Fruit fly (Drosophila melanogaster) whole organism, embryonic: ENCODE measurements around the gene CG3630.

Experiments used
- BEAF-32 ChIP-seq: fragments of 200-800 bp; sonication (Bioruptor generic); optimal IDR thresholded peaks from 3 replicates; lab custom pipeline; 2017; ENCODE audit warnings: missing biosample characterization, missing genetic modification characterization, mild to moderate bottlenecking, moderate library complexity, missing genetic modification reagents
- Blimp-1 ChIP-seq: fragments of 200-800 bp; sonication (Bioruptor generic); optimal IDR thresholded peaks from 3 replicates; lab custom pipeline; 2018; ENCODE audit warnings: missing biosample characterization, missing genetic modification characterization, mild to moderate bottlenecking, moderate library complexity, missing genetic modification reagents
- CG10366 ChIP-seq: fragments of 200-800 bp; sonication (Bioruptor generic); IDR thresholded peaks from 2 replicates; pipeline ENCODE4 v1.3.6; 2022; ENCODE audit warnings: missing biosample characterization, missing genetic modification characterization
- CG11504 ChIP-seq: fragments of 200-800 bp; sonication (Bioruptor generic); optimal IDR thresholded peaks from 3 replicates; lab custom pipeline; 2019; ENCODE audit warnings: missing biosample characterization, mild to moderate bottlenecking, missing genetic modification characterization, moderate library complexity
- CG13775 ChIP-seq: fragments of 200-800 bp; sonication (Bioruptor generic); optimal IDR thresholded peaks from 3 replicates; lab custom pipeline; 2017; ENCODE audit warnings: missing biosample characterization, mild to moderate bottlenecking, missing genetic modification characterization
- CG14014 ChIP-seq: fragments of 200-800 bp; sonication (Bioruptor generic); IDR thresholded peaks from 2 replicates; pipeline ENCODE4 v1.3.6; 2022; ENCODE audit warnings: missing biosample characterization, missing genetic modification characterization
- CG14050 ChIP-seq: fragments of 200-800 bp; sonication (Bioruptor generic); IDR thresholded peaks from 3 replicates; pipeline ENCODE4 v1.3.6; 2022; ENCODE audit warnings: missing biosample characterization, missing genetic modification characterization
- CG14710 ChIP-seq: fragments of 200-800 bp; sonication (Bioruptor generic); optimal IDR thresholded peaks from 3 replicates; lab custom pipeline; 2019; ENCODE audit warnings: missing biosample characterization, mild to moderate bottlenecking, missing genetic modification characterization, moderate library complexity
- CG14965 ChIP-seq: fragments of 200-800 bp; sonication (Bioruptor generic); optimal IDR thresholded peaks from 2 replicates; lab custom pipeline; 2016; ENCODE audit warnings: missing biosample characterization, missing genetic modification characterization, borderline replicate concordance
- CG15514 ChIP-seq: fragments of 200-800 bp; sonication (Bioruptor generic); optimal IDR thresholded peaks from 3 replicates; lab custom pipeline; 2017; ENCODE audit warnings: missing biosample characterization, missing genetic modification characterization, mild to moderate bottlenecking, moderate library complexity, missing genetic modification reagents
- CG1647 ChIP-seq: fragments of 200-800 bp; sonication (Bioruptor generic); optimal IDR thresholded peaks from 3 replicates; lab custom pipeline; 2016; ENCODE audit warnings: missing biosample characterization, missing genetic modification characterization
- CG17328 ChIP-seq: fragments of 200-800 bp; sonication (Bioruptor generic); IDR thresholded peaks from 2 replicates; pipeline ENCODE4 v1.3.6; 2022; ENCODE audit warnings: missing biosample characterization, missing genetic modification characterization
- CG17359 ChIP-seq: fragments of 200-800 bp; sonication (Bioruptor generic); optimal IDR thresholded peaks from 3 replicates; lab custom pipeline; 2018; ENCODE audit warnings: missing biosample characterization, mild to moderate bottlenecking, missing genetic modification characterization, moderate library complexity
- CG2129 ChIP-seq: fragments of 200-800 bp; sonication (Bioruptor generic); IDR thresholded peaks from 2 replicates; pipeline ENCODE4 v1.3.6; 2022; ENCODE audit warnings: missing biosample characterization, missing genetic modification characterization; ENCODE audit not compliant: partially characterized antibody
- CG2678 ChIP-seq: fragments of 200-800 bp; sonication (Bioruptor generic); optimal IDR thresholded peaks from 3 replicates; lab custom pipeline; 2019; ENCODE audit warnings: missing biosample characterization, mild to moderate bottlenecking, missing genetic modification characterization, moderate library complexity
- CG2712 ChIP-seq: fragments of 200-800 bp; optimal IDR thresholded peaks from 3 replicates; lab custom pipeline; 2019; ENCODE audit warnings: missing biosample characterization, mild to moderate bottlenecking, missing genetic modification characterization, moderate library complexity
- CG30403 ChIP-seq: fragments of 200-800 bp; sonication (Bioruptor generic); optimal IDR thresholded peaks from 3 replicates; lab custom pipeline; 2016; ENCODE audit warnings: missing biosample characterization, missing genetic modification characterization
- CG31365 ChIP-seq: fragments of 200-800 bp; sonication (Bioruptor generic); optimal IDR thresholded peaks from 2 replicates; lab custom pipeline; 2018; ENCODE audit warnings: missing biosample characterization, mild to moderate bottlenecking, missing genetic modification characterization
- CG6791 ChIP-seq: fragments of 200-800 bp; sonication (Bioruptor generic); IDR thresholded peaks from 3 replicates; pipeline ENCODE4 v1.3.6; 2022; ENCODE audit warnings: missing biosample characterization, missing genetic modification characterization; ENCODE audit not compliant: partially characterized antibody
- CG6854 ChIP-seq: fragments of 200-800 bp; sonication (Bioruptor generic); optimal IDR thresholded peaks from 3 replicates; lab custom pipeline; 2017; ENCODE audit warnings: missing biosample characterization, mild to moderate bottlenecking, missing genetic modification characterization
- CG7786 ChIP-seq: fragments of 200-800 bp; sonication (Bioruptor generic); optimal IDR thresholded peaks from 2 replicates; lab custom pipeline; 2016; ENCODE audit warnings: missing biosample characterization, missing genetic modification characterization
- CG7963 ChIP-seq: fragments of 200-800 bp; sonication (Bioruptor generic); IDR thresholded peaks from 3 replicates; pipeline ENCODE4 v1.3.6; 2022; ENCODE audit warnings: missing biosample characterization, missing genetic modification characterization; ENCODE audit not compliant: partially characterized antibody
- CG7987 ChIP-seq: fragments of 200-800 bp; sonication (Bioruptor generic); optimal IDR thresholded peaks from 2 replicates; lab custom pipeline; 2018; ENCODE audit warnings: missing biosample characterization, mild to moderate bottlenecking, missing genetic modification characterization, moderate library complexity
- CG8089 ChIP-seq: fragments of 200-800 bp; sonication (Bioruptor generic); optimal IDR thresholded peaks from 3 replicates; lab custom pipeline; 2016; ENCODE audit warnings: missing biosample characterization, missing genetic modification characterization
- CTCF ChIP-seq: fragments of 200-800 bp; sonication (Bioruptor generic); optimal IDR thresholded peaks from 2 replicates; lab custom pipeline; 2017; ENCODE audit warnings: missing biosample characterization, mild to moderate bottlenecking, missing genetic modification characterization, moderate library complexity
- D ChIP-seq, 2 experiments: fragments of 200-800 bp in 1 of 2; fragments of >200 bp in 1 of 2; sonication (Bioruptor generic) in 1 of 2; optimal IDR thresholded peaks; 2 replicates in 1 of 2; 3 replicates in 1 of 2; lab custom pipeline; 2017; ENCODE audit warnings: mild to moderate bottlenecking in 1 of 2, missing biosample characterization in 1 of 2, missing genetic modification characterization in 1 of 2, missing genetic modification reagents in 1 of 2
- D19A ChIP-seq: fragments of 200-800 bp; optimal IDR thresholded peaks from 3 replicates; lab custom pipeline; 2019; ENCODE audit warnings: missing biosample characterization, mild to moderate bottlenecking, missing genetic modification characterization, moderate library complexity
- Dfd ChIP-seq, 2 experiments: fragments of >200 bp; optimal IDR thresholded peaks; 2 replicates each; lab custom pipeline; 2017; ENCODE audit warnings: missing biosample characterization in 2 of 2, missing genetic modification characterization in 2 of 2
- Hr3 ChIP-seq: fragments of 200-800 bp; sonication (Bioruptor generic); optimal IDR thresholded peaks from 3 replicates; lab custom pipeline; 2016; ENCODE audit warnings: missing biosample characterization, missing genetic modification characterization
- Lim3 ChIP-seq: fragments of 200-800 bp; sonication (Bioruptor generic); IDR thresholded peaks from 2 replicates; pipeline ENCODE4 v1.3.6; 2022; ENCODE audit warnings: missing biosample characterization, missing genetic modification characterization
- Myb ChIP-seq: fragments of 200-800 bp; sonication (Bioruptor generic); optimal IDR thresholded peaks from 2 replicates; lab custom pipeline; 2016; ENCODE audit warnings: missing biosample characterization, missing genetic modification characterization
- Opbp ChIP-seq: fragments of 200-800 bp; sonication (Bioruptor generic); IDR thresholded peaks from 3 replicates; pipeline ENCODE4 v1.3.6; 2022; ENCODE audit warnings: missing biosample characterization, missing genetic modification characterization; ENCODE audit not compliant: partially characterized antibody
- PHDP ChIP-seq: fragments of 200-800 bp; sonication (Bioruptor generic); optimal IDR thresholded peaks from 3 replicates; lab custom pipeline; 2018; ENCODE audit warnings: missing biosample characterization, mild to moderate bottlenecking, missing genetic modification characterization, moderate library complexity
- Sry-δ ChIP-seq: fragments of 200-800 bp; sonication (Bioruptor generic); optimal IDR thresholded peaks from 2 replicates; lab custom pipeline; 2016; ENCODE audit warnings: missing biosample characterization, missing genetic modification characterization
- Trl ChIP-seq, 3 experiments: fragments of >200 bp in 2 of 3; fragments of 200-800 bp in 1 of 3; sonication (Bioruptor generic) in 1 of 3; optimal IDR thresholded peaks; 2 replicates in 1 of 3; 3 replicates in 2 of 3; lab custom pipeline; 2016 to 2017; ENCODE audit warnings: missing biosample characterization in 1 of 3, missing genetic modification characterization in 1 of 3
- cato ChIP-seq: fragments of 200-800 bp; sonication (Bioruptor generic); optimal IDR thresholded peaks from 2 replicates; lab custom pipeline; 2016; ENCODE audit warnings: missing biosample characterization, missing genetic modification characterization, borderline replicate concordance
- da ChIP-seq: fragments of 200-800 bp; sonication (Bioruptor generic); optimal IDR thresholded peaks from 2 replicates; lab custom pipeline; 2016; ENCODE audit warnings: missing biosample characterization, missing genetic modification characterization
- dimm ChIP-seq: fragments of 200-800 bp; sonication (Bioruptor generic); IDR thresholded peaks from 2 replicates; pipeline ENCODE4 v1.3.6; 2022; ENCODE audit warnings: missing biosample characterization, missing genetic modification characterization
- esg ChIP-seq: fragments of 200-800 bp; sonication (Bioruptor generic); conservative IDR thresholded peaks from 2 replicates; pipeline ENCODE4 v1.3.6; 2022; ENCODE audit warnings: missing biosample characterization, missing genetic modification characterization
- gro ChIP-seq: fragments of 200-800 bp; sonication (Bioruptor generic); optimal IDR thresholded peaks from 2 replicates; lab custom pipeline; 2016; ENCODE audit warnings: missing biosample characterization, missing genetic modification characterization
- gt ChIP-seq: fragments of 200-800 bp; sonication (Bioruptor generic); IDR thresholded peaks from 2 replicates; pipeline ENCODE4 v1.3.6; 2022; ENCODE audit warnings: missing biosample characterization, missing genetic modification characterization
- kah ChIP-seq: fragments of 200-800 bp; sonication (Bioruptor generic); optimal IDR thresholded peaks from 2 replicates; lab custom pipeline; 2018; ENCODE audit warnings: missing biosample characterization, mild to moderate bottlenecking, missing genetic modification characterization
- ken ChIP-seq: fragments of 200-800 bp; sonication (Bioruptor generic); IDR thresholded peaks from 3 replicates; pipeline ENCODE4 v1.3.6; 2022; ENCODE audit warnings: missing biosample characterization, missing genetic modification characterization
- maf-S ChIP-seq: fragments of 200-800 bp; sonication (Bioruptor generic); optimal IDR thresholded peaks from 2 replicates; lab custom pipeline; 2016; ENCODE audit warnings: missing biosample characterization, missing genetic modification characterization
- nau ChIP-seq: fragments of 200-800 bp; sonication (Bioruptor generic); optimal IDR thresholded peaks from 3 replicates; lab custom pipeline; 2017; ENCODE audit warnings: missing biosample characterization, mild to moderate bottlenecking, missing genetic modification characterization, missing genetic modification reagents
- nom ChIP-seq: fragments of 200-800 bp; sonication (Bioruptor generic); optimal IDR thresholded peaks from 2 replicates; lab custom pipeline; 2017; ENCODE audit warnings: missing biosample characterization, missing genetic modification characterization, mild to moderate bottlenecking, moderate library complexity, missing genetic modification reagents
- ranshi ChIP-seq: fragments of 200-800 bp; sonication (Bioruptor generic); IDR thresholded peaks from 2 replicates; pipeline ENCODE4 v1.3.6; 2022; ENCODE audit warnings: missing biosample characterization, missing genetic modification characterization
- scrt ChIP-seq: fragments of 200-800 bp; sonication (Bioruptor generic); optimal IDR thresholded peaks from 2 replicates; lab custom pipeline; 2018; ENCODE audit warnings: missing biosample characterization, mild to moderate bottlenecking, missing genetic modification characterization, moderate library complexity
- slp2 ChIP-seq: fragments of 200-800 bp; sonication (Bioruptor generic); optimal IDR thresholded peaks from 2 replicates; lab custom pipeline; 2016; ENCODE audit warnings: missing biosample characterization, missing genetic modification characterization
- tna ChIP-seq: fragments of 200-800 bp; sonication (Bioruptor generic); IDR thresholded peaks from 2 replicates; pipeline ENCODE4 v1.3.6; 2022; ENCODE audit warnings: missing biosample characterization, missing genetic modification characterization; ENCODE audit not compliant: partially characterized antibody

Gene CG3630

DNA sequence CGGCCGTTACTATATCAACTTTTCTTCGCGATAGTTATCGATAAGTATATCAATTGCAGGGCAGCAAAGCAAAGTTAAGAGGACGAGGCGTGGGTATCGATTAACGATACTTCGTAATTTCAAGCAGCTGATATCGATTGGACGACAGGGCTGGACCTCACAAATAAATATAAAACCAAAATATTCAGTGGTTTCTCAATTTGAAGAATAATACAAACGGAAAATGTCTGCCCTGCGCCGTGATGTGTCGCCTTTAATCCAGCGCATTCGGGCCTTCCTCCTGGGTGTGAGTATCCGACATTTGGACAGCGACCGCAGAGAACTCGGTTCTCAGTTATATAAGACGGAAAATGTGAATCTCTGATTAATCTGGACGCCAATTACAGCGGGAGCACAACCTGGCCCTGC lies 10.4 kb downstream of the CG3630 start, which contains the start of gene ND-B14.5A (continued):
- no peak for TF ChIP-seq CG7987 (GFP tag; lab: Kevin White, UChicago)
- no peak for TF ChIP-seq nau (GFP tag; lab: Kevin White, UChicago)
- TF ChIP-seq maf-S, result no peak
- no peak for TF ChIP-seq CG11504 (tag; lab: Kevin White, UChicago)
- no peak for TF ChIP-seq esg
- no peak for TF ChIP-seq CG8089
- no peak for TF ChIP-seq Lim3 (GFP tag; lab: Robert Waterston, UW)
- TF ChIP-seq CG14050, result no peak
- TF ChIP-seq CTCF (GFP tag; lab: Kevin White, UChicago), result peak; percentile 5
- TF ChIP-seq slp2, result no peak
- TF ChIP-seq Sry-δ (GFP tag; lab: Kevin White, UChicago), result peak; percentile 77
- TF ChIP-seq PHDP (tag; lab: Kevin White, UChicago), result peak; percentile 15
- TF ChIP-seq gro, result peak; percentile 3
- no peak for TF ChIP-seq cato
- no peak for TF ChIP-seq Blimp-1 (GFP tag; lab: Kevin White, UChicago)
- TF ChIP-seq CG30403 (GFP tag; lab: Kevin White, UChicago), result no peak
- TF ChIP-seq D19A, result no peak
- TF ChIP-seq da (GFP tag; lab: Kevin White, UChicago), result no peak
- TF ChIP-seq CG2129 (GFP tag; lab: Robert Waterston, UW), result peak; percentile 83
- TF ChIP-seq ken, result no peak
- peak; percentile 96 for TF ChIP-seq Opbp (GFP tag; lab: Robert Waterston, UW)
- no peak for TF ChIP-seq Dfd (GFP tag; optimal IDR thresholded peaks at IDR 0.05; lab: Kevin White, UChicago)
- peak; percentile 86 for TF ChIP-seq BEAF-32
- no peak for TF ChIP-seq scrt
- no peak for TF ChIP-seq CG13775 (GFP tag; lab: Kevin White, UChicago)
- no peak for TF ChIP-seq CG10366 (GFP tag; lab: Robert Waterston, UW)
- TF ChIP-seq ranshi (GFP tag; lab: Robert Waterston, UW), result no peak
- no peak for TF ChIP-seq CG2678 (tag; lab: Kevin White, UChicago)
- TF ChIP-seq dimm (GFP tag; lab: Robert Waterston, UW), result no peak
- TF ChIP-seq CG14014 (GFP tag; lab: Robert Waterston, UW), result no peak
- TF ChIP-seq CG2712 (tag; lab: Kevin White, UChicago), result peak; percentile 26
- TF ChIP-seq CG14965, result no peak
- TF ChIP-seq D (optimal IDR thresholded peaks at IDR 0.05; lab: Kevin White, UChicago), result no peak
- no peak for TF ChIP-seq D (GFP tag; optimal IDR thresholded peaks at IDR 0.05; lab: Kevin White, UChicago)
- peak; percentile 43 for TF ChIP-seq CG14710 (tag; lab: Kevin White, UChicago)
- TF ChIP-seq CG1647, result no peak
- TF ChIP-seq CG6854 (GFP tag; lab: Kevin White, UChicago), result no peak
- no peak for TF ChIP-seq gt (GFP tag; lab: Robert Waterston, UW)
- no peak for TF ChIP-seq CG31365 (tag; lab: Kevin White, UChicago)
- peak; percentile 35 for TF ChIP-seq nom (GFP tag; lab: Kevin White, UChicago)
- peak; percentile 98 for TF ChIP-seq tna
- no peak for TF ChIP-seq CG7786 (GFP tag; lab: Kevin White, UChicago)
- no peak for TF ChIP-seq CG17359 (tag; lab: Kevin White, UChicago)
- TF ChIP-seq CG15514, result peak; percentile 72
- no peak for TF ChIP-seq Hr3 (GFP tag; lab: Kevin White, UChicago)
- TF ChIP-seq kah, result no peak
- TF ChIP-seq CG17328 (GFP tag; lab: Robert Waterston, UW), result no peak
- peak; percentile 98 for TF ChIP-seq CG6791 (GFP tag; lab: Robert Waterston, UW)
- peak; percentile 97 for TF ChIP-seq Myb (GFP tag; lab: Kevin White, UChicago)
- TF ChIP-seq Trl (optimal IDR thresholded peaks at IDR 0.05; lab: Kevin White, UChicago), result no peak
- TF ChIP-seq Trl (GFP tag; optimal IDR thresholded peaks at IDR 0.05; lab: Kevin White, UChicago), result no peak
- peak; percentile 95 for TF ChIP-seq CG7963
